Worm (Caenorhabditis elegans) whole organism, L1 larva: ENCODE data around the gene atp-5.

Experiments used
- C34B4.2 ChIP-seq: sonication (generic microtip); optimal IDR thresholded peaks from 2 replicates; lab custom pipeline; 2017; ENCODE audit warnings: mild to moderate bottlenecking, missing genetic modification characterization, missing compliant biosample characterization
- jun-1 ChIP-seq: fragments of 150-350 bp; optimal IDR thresholded peaks from 2 replicates; lab custom pipeline; 2014; ENCODE audit warnings: missing biosample characterization, missing genetic modification reagents, missing genetic modification characterization
- mdl-1 ChIP-seq, 2 experiments: fragments of 150-350 bp; optimal IDR thresholded peaks; 2 replicates each; lab custom pipeline; 2014 to 2017; ENCODE audit warnings: missing biosample characterization in 2 of 2, missing genetic modification characterization in 2 of 2, inconsistent platforms in 1 of 2
- nhr-237 ChIP-seq: fragments of 150-350 bp; optimal IDR thresholded peaks from 2 replicates; lab custom pipeline; 2014; ENCODE audit warnings: missing biosample characterization, missing genetic modification characterization
- pqm-1 ChIP-seq: sonication (generic microtip); optimal IDR thresholded peaks from 3 replicates; lab custom pipeline; 2017; ENCODE audit warnings: missing biosample characterization, missing genetic modification characterization
- unc-62 ChIP-seq: fragments of 150-350 bp; optimal IDR thresholded peaks from 2 replicates; lab custom pipeline; 2014; ENCODE audit warnings: missing biosample characterization, missing genetic modification reagents, missing genetic modification characterization

- TF ChIP-seq pqm-1 (tag; lab: Kevin White, UChicago) (no peak), unc-62 (GFP tag; lab: Kevin White, UChicago) (no peak), jun-1 (tag; lab: Kevin White, UChicago) (no peak), nhr-237 (tag; lab: Kevin White, UChicago) (no peak), C34B4.2 (tag; lab: Kevin White, UChicago) (no peak), mdl-1 (tag; optimal IDR thresholded peaks at IDR 0.05; lab: Kevin White, UChicago) (no peak)
Observed at ce11 chrV:11134296-11134695, 10.6 kb upstream of the atp-5 start, which contains the start of gene glb-3.
